Fruit fly (Drosophila melanogaster): ENCODE measurements around the gene CG31200.

CG31200 gene

DNA sequence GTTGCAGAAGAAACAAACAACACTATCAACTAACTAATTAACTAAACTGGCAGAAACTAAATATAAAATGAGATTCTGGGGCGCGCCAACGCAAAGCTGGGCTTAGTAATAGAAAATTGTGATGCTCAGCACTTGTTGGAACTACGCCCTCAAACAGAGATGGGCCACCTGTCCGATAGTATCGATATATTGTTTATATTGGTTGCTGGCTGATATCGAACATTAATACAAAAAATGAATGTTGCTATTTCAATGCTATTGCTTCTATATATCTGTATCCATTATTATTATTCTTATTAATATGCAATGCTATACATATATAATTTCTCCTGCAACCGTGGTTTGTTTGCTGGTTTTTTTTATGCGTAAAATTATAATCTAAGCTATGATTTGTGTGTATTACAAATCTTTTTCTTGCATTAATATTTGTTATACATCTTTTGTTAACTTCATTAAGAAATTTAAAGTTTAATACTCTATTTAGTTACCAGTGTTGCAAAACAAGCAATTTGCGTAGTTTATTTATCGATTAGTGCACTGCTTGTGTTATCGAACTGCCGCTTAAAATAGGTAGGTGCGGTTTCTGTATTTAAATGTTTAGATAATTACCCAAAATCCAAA, 17.1 kb upstream of the CG31200 start, which contains the start of gene CG31195 (continued):
- no peak for TF ChIP-seq wek (GFP tag; optimal IDR thresholded peaks at IDR 0.05)
- peak; percentile 62 for TF ChIP-seq Dp (GFP tag; optimal IDR thresholded peaks at IDR 0.05)
- no peak for TF ChIP-seq NfI (GFP tag; optimal IDR thresholded peaks at IDR 0.05)
- no peak for TF ChIP-seq HLH54F (GFP tag; optimal IDR thresholded peaks at IDR 0.05)
- peak; percentile 83 for TF ChIP-seq Sry-δ (GFP tag; optimal IDR thresholded peaks at IDR 0.05)
- no peak for TF ChIP-seq CG11093 (GFP tag; IDR thresholded peaks at IDR 0.05)
- no peak for TF ChIP-seq CG15696 (tag; optimal IDR thresholded peaks at IDR 0.05)
- no peak for TF ChIP-seq gem (tag; optimal IDR thresholded peaks at IDR 0.05)
- no peak for TF ChIP-seq gcm2 (GFP tag; optimal IDR thresholded peaks at IDR 0.05)
- no peak for TF ChIP-seq kay (GFP tag; optimal IDR thresholded peaks at IDR 0.05)
- TF ChIP-seq NC2α (GFP tag; optimal IDR thresholded peaks at IDR 0.05), result no peak
- TF ChIP-seq wdn (GFP tag; IDR thresholded peaks at IDR 0.05), result no peak
- no peak for TF ChIP-seq Camta (GFP tag; optimal IDR thresholded peaks at IDR 0.05)
- TF ChIP-seq Asciz (GFP tag; optimal IDR thresholded peaks at IDR 0.05), result no peak
- no peak for TF ChIP-seq jing (GFP tag; optimal IDR thresholded peaks at IDR 0.05)
- TF ChIP-seq psq (GFP tag; optimal IDR thresholded peaks at IDR 0.05), result no peak
- no peak for TF ChIP-seq BtbVII (GFP tag; optimal IDR thresholded peaks at IDR 0.05)
- TF ChIP-seq B-H1 (GFP tag; IDR thresholded peaks at IDR 0.05), result no peak
- TF ChIP-seq crc (GFP tag; optimal IDR thresholded peaks at IDR 0.05), result no peak
- TF ChIP-seq pan (optimal IDR thresholded peaks at IDR 0.05), result no peak
- TF ChIP-seq pan (GFP tag; optimal IDR thresholded peaks at IDR 0.05 in 1 of 2, IDR thresholded peaks at IDR 0.05 in 1 of 2), result no peak
- no peak for TF ChIP-seq cato (GFP tag; optimal IDR thresholded peaks at IDR 0.05; ENCODE audit: borderline replicate concordance)
- TF ChIP-seq Lhr (GFP tag; optimal IDR thresholded peaks at IDR 0.05), result peak; percentile 22
- TF ChIP-seq CG11695 (GFP tag; IDR thresholded peaks at IDR 0.05), result no peak
- TF ChIP-seq Ssrp (tag; optimal IDR thresholded peaks at IDR 0.05), result no peak
- TF ChIP-seq Usf (GFP tag; optimal IDR thresholded peaks at IDR 0.05), result no peak
- no peak for TF ChIP-seq Hsf (GFP tag; optimal IDR thresholded peaks at IDR 0.05)
- TF ChIP-seq bsh (GFP tag; optimal IDR thresholded peaks at IDR 0.05), result no peak
- no peak for TF ChIP-seq CG3163 (GFP tag; optimal IDR thresholded peaks at IDR 0.05)
- TF ChIP-seq nom (GFP tag; optimal IDR thresholded peaks at IDR 0.05), result no peak
- TF ChIP-seq bbx (GFP tag; IDR thresholded peaks at IDR 0.05; ENCODE audit: partially characterized antibody), result peak; percentile 77
- TF ChIP-seq CoRest (tag; optimal IDR thresholded peaks at IDR 0.05), result no peak
- TF ChIP-seq CG8089 (GFP tag; optimal IDR thresholded peaks at IDR 0.05), result no peak
- no peak for TF ChIP-seq CG3838 (GFP tag; optimal IDR thresholded peaks at IDR 0.05)
- TF ChIP-seq CG15514 (GFP tag; optimal IDR thresholded peaks at IDR 0.05), result peak; percentile 57
- no peak for TF ChIP-seq crp (GFP tag; optimal IDR thresholded peaks at IDR 0.05)
- TF ChIP-seq Nf-YB (GFP tag; optimal IDR thresholded peaks at IDR 0.05), result no peak
- no peak for TF ChIP-seq Side (GFP tag; optimal IDR thresholded peaks at IDR 0.05)
- no peak for TF ChIP-seq sens-2 (GFP tag; IDR thresholded peaks at IDR 0.05)
- TF ChIP-seq CG6654 (GFP tag; optimal IDR thresholded peaks at IDR 0.05), result no peak
- TF ChIP-seq CG5180 (GFP tag; optimal IDR thresholded peaks at IDR 0.05), result no peak
- TF ChIP-seq CG17328 (GFP tag; IDR thresholded peaks at IDR 0.05), result no peak
- TF ChIP-seq Mrtf (GFP tag; IDR thresholded peaks at IDR 0.05), result no peak
- TF ChIP-seq bcd (GFP tag; optimal IDR thresholded peaks at IDR 0.05), result no peak
- no peak for TF ChIP-seq CG7357 (GFP tag; IDR thresholded peaks at IDR 0.05)
- TF ChIP-seq CG17385 (GFP tag; optimal IDR thresholded peaks at IDR 0.05), result no peak
- no peak for TF ChIP-seq oc (tag; optimal IDR thresholded peaks at IDR 0.05)
- TF ChIP-seq Mad (GFP tag; optimal IDR thresholded peaks at IDR 0.05), result no peak
- no peak for TF ChIP-seq run (tag; optimal IDR thresholded peaks at IDR 0.05)
- no peak for TF ChIP-seq pros (GFP tag; optimal IDR thresholded peaks at IDR 0.05)
